Fruit fly (Drosophila melanogaster): ENCODE measurements around the gene Mt2.

The Mt2 gene

dm6 chr2L:12096396-12096813, at the start of gene Mt2, which contains the start of gene CG6712 (continued):
- TF ChIP-seq Lpt (GFP tag; optimal IDR thresholded peaks at IDR 0.05) (no peak), nmo (GFP tag; optimal IDR thresholded peaks at IDR 0.05) (peak; percentile 5), phol (tag; optimal IDR thresholded peaks at IDR 0.05) (peak; percentile 19), NK7.1 (GFP tag; optimal IDR thresholded peaks at IDR 0.05) (no peak), cwo (GFP tag; optimal IDR thresholded peaks at IDR 0.05) (peak; percentile 93), Fer2 (tag; optimal IDR thresholded peaks at IDR 0.05) (no peak), NfI (GFP tag; optimal IDR thresholded peaks at IDR 0.05) (peak; percentile 17), CG4282 (GFP tag; optimal IDR thresholded peaks at IDR 0.05) (no peak), Xbp1 (GFP tag; optimal IDR thresholded peaks at IDR 0.05) (peak; percentile 18), CG14710 (tag; optimal IDR thresholded peaks at IDR 0.05) (peak; percentile 63), sens-2 (GFP tag; IDR thresholded peaks at IDR 0.05) (no peak), CG6175 (GFP tag; IDR thresholded peaks at IDR 0.05) (no peak), CG2875 (GFP tag; optimal IDR thresholded peaks at IDR 0.05) (no peak), CG14965 (GFP tag; optimal IDR thresholded peaks at IDR 0.05; ENCODE audit: borderline replicate concordance) (no peak), YL-1 (GFP tag; optimal IDR thresholded peaks at IDR 0.05) (peak; percentile 83), dm (GFP tag; optimal IDR thresholded peaks at IDR 0.05) (peak; percentile 96), bsh (GFP tag; optimal IDR thresholded peaks at IDR 0.05) (no peak), CG12659 (GFP tag; optimal IDR thresholded peaks at IDR 0.05) (peak; percentile 42), Max (GFP tag; optimal IDR thresholded peaks at IDR 0.05) (peak; percentile 93), Bdp1 (GFP tag; optimal IDR thresholded peaks at IDR 0.05) (no peak), sug (tag; optimal IDR thresholded peaks at IDR 0.05) (peak; percentile 25), gfzf (GFP tag; optimal IDR thresholded peaks at IDR 0.05) (peak; percentile 11), zfh1 (GFP tag; IDR thresholded peaks at IDR 0.05) (no peak), CG2120 (GFP tag; optimal IDR thresholded peaks at IDR 0.05) (peak; percentile 28), MESR4 (GFP tag; optimal IDR thresholded peaks at IDR 0.05) (peak; percentile 71), pzg (GFP tag; optimal IDR thresholded peaks at IDR 0.05) (peak; percentile 63), prd (optimal IDR thresholded peaks at IDR 0.05) (no peak), prd (GFP tag; IDR thresholded peaks at IDR 0.05) (peak; percentile 50), B-H1 (GFP tag; IDR thresholded peaks at IDR 0.05) (no peak), CG9797 (GFP tag; optimal IDR thresholded peaks at IDR 0.05) (peak; percentile 10), Hmr (GFP tag; optimal IDR thresholded peaks at IDR 0.05) (no peak), dysf (GFP tag; IDR thresholded peaks at IDR 0.05) (0 out of 3 replicates have a peak, but pooled peaks have one; percentile 7), Dref (GFP tag; IDR thresholded peaks at IDR 0.05) (0 out of 2 replicates have a peak, but pooled peaks have one; percentile 33), CG3065 (GFP tag; optimal IDR thresholded peaks at IDR 0.05) (no peak), E2f2 (GFP tag; IDR thresholded peaks at IDR 0.05) (peak; percentile 45), onecut (GFP tag; IDR thresholded peaks at IDR 0.05) (0 out of 2 replicates have a peak, but pooled peaks have one; percentile 8), CG34376 (GFP tag; optimal IDR thresholded peaks at IDR 0.05) (no peak), MBD-R2 (GFP tag; IDR thresholded peaks at IDR 0.05) (peak; percentile 91), ewg (GFP tag; optimal IDR thresholded peaks at IDR 0.05) (no peak), CG13296 (GFP tag; optimal IDR thresholded peaks at IDR 0.05) (no peak), scrt (GFP tag; optimal IDR thresholded peaks at IDR 0.05) (no peak), row (GFP tag; IDR thresholded peaks at IDR 0.05) (0 out of 3 replicates have a peak, but pooled peaks have one; percentile 17), caup (GFP tag; optimal IDR thresholded peaks at IDR 0.05; ENCODE audit: severe bottlenecking) (peak; percentile 30), CG7987 (GFP tag; optimal IDR thresholded peaks at IDR 0.05) (peak; percentile 5), CG11456 (GFP tag; IDR thresholded peaks at IDR 0.05) (peak; percentile 18; the same call in 1 of the 3 replicates), Ets97D (GFP tag; optimal IDR thresholded peaks at IDR 0.05) (peak; percentile 37), Dp (GFP tag; optimal IDR thresholded peaks at IDR 0.05) (peak; percentile 30), CG3847 (GFP tag; IDR thresholded peaks at IDR 0.05) (no peak), ab (GFP tag; optimal IDR thresholded peaks at IDR 0.05) (no peak), fru (optimal IDR thresholded peaks at IDR 0.05) (no peak), CG10267 (tag; optimal IDR thresholded peaks at IDR 0.05) (peak; percentile 92)
